Worm (Caenorhabditis elegans): Measurements from ENCODE around the gene gab-1.

Gene gab-1

ce11 chrIII:12740313-12740712 is 39.2 kb downstream of the gab-1 start:
- TF ChIP-seq unc-62 (GFP tag; optimal IDR thresholded peaks at IDR 0.05), result no peak
- no peak for TF ChIP-seq unc-120 (tag; optimal IDR thresholded peaks at IDR 0.05; ENCODE audit: poor library complexity, severe bottlenecking)
- no peak for TF ChIP-seq mab-5 (tag; optimal IDR thresholded peaks at IDR 0.05)
- TF ChIP-seq nhr-28 (tag; optimal IDR thresholded peaks at IDR 0.05), result no peak
- no peak for TF ChIP-seq M03D4.4 (tag; optimal IDR thresholded peaks at IDR 0.05)
- no peak for TF ChIP-seq mls-2 (tag; optimal IDR thresholded peaks at IDR 0.05)
- no peak for TF ChIP-seq flh-1 (GFP tag; optimal IDR thresholded peaks at IDR 0.05)
- TF ChIP-seq lsy-2 (tag; optimal IDR thresholded peaks at IDR 0.05), result no peak
- TF ChIP-seq snpc-4 (tag; optimal IDR thresholded peaks at IDR 0.05), result no peak

ce11 chrIII:12738935-12739334 is 40.6 kb downstream of the gab-1 start:
- TF ChIP-seq ces-1 (GFP tag; optimal IDR thresholded peaks at IDR 0.05), result no peak
- no peak for TF ChIP-seq ceh-83 (GFP tag; optimal IDR thresholded peaks at IDR 0.05)
- no peak for TF ChIP-seq lin-32 (GFP tag; optimal IDR thresholded peaks at IDR 0.05)
- no peak for TF ChIP-seq nhr-237 (tag; optimal IDR thresholded peaks at IDR 0.05)
- TF ChIP-seq ceh-39 (tag; optimal IDR thresholded peaks at IDR 0.05), result no peak
- no peak for TF ChIP-seq hlh-1 (tag; optimal IDR thresholded peaks at IDR 0.05)
- no peak for TF ChIP-seq ham-2 (GFP tag; optimal IDR thresholded peaks at IDR 0.05)
- no peak for TF ChIP-seq ceh-43 (GFP tag; optimal IDR thresholded peaks at IDR 0.05)
- TF ChIP-seq sem-2 (GFP tag; optimal IDR thresholded peaks at IDR 0.05), result no peak
- TF ChIP-seq mab-5 (tag; optimal IDR thresholded peaks at IDR 0.05), result no peak
- TF ChIP-seq mep-1 (tag; optimal IDR thresholded peaks at IDR 0.05), result no peak
- no peak for TF ChIP-seq elt-3 (tag; optimal IDR thresholded peaks at IDR 0.05)
- no peak for TF ChIP-seq zip-8 (tag; optimal IDR thresholded peaks at IDR 0.05)
- no peak for TF ChIP-seq nhr-2 (tag; optimal IDR thresholded peaks at IDR 0.05)

ce11 chrIII:12728149-12728548 is 51.4 kb downstream of the gab-1 start:
- TF ChIP-seq ceh-43 (GFP tag; optimal IDR thresholded peaks at IDR 0.05) (no peak), hlh-1 (tag; optimal IDR thresholded peaks at IDR 0.05) (no peak), lin-13 (tag; optimal IDR thresholded peaks at IDR 0.05) (no peak), unc-39 (tag; optimal IDR thresholded peaks at IDR 0.05) (no peak), snpc-4 (tag; optimal IDR thresholded peaks at IDR 0.05) (no peak), nhr-2 (tag; optimal IDR thresholded peaks at IDR 0.05) (no peak), mls-2 (tag; optimal IDR thresholded peaks at IDR 0.05) (no peak), mep-1 (tag; optimal IDR thresholded peaks at IDR 0.05) (no peak), unc-120 (tag; optimal IDR thresholded peaks at IDR 0.05; ENCODE audit: poor library complexity, severe bottlenecking) (no peak), ceh-83 (GFP tag; optimal IDR thresholded peaks at IDR 0.05) (no peak), nhr-28 (tag; optimal IDR thresholded peaks at IDR 0.05) (no peak), elt-1 (tag; optimal IDR thresholded peaks at IDR 0.05; ENCODE audit: borderline replicate concordance, insufficient read depth) (no peak), nhr-237 (tag; optimal IDR thresholded peaks at IDR 0.05) (no peak), cnd-1 (tag; optimal IDR thresholded peaks at IDR 0.05) (no peak), tbx-8 (GFP tag; optimal IDR thresholded peaks at IDR 0.05) (no peak), unc-62 (GFP tag; optimal IDR thresholded peaks at IDR 0.05) (no peak), ces-1 (GFP tag; optimal IDR thresholded peaks at IDR 0.05) (no peak), blmp-1 (tag; optimal IDR thresholded peaks at IDR 0.05) (no peak)
